Worm (Caenorhabditis elegans): ENCODE data around the gene cogc-8.
A peak's percentile ranks its signal among the peaks of the same experiment; 100 is the strongest.

Gene cogc-8

ce11 chrIV:210591-210990 lies 29.7 kb upstream of the cogc-8 start (continued):
- TF ChIP-seq hmg-1.2 (GFP tag; IDR thresholded peaks at IDR 0.05) (peak; percentile 82), ekl-4 (GFP tag; IDR thresholded peaks at IDR 0.05) (0 out of 2 replicates have a peak, but pooled peaks have one; percentile 26), lin-40 (tag; optimal IDR thresholded peaks at IDR 0.05) (peak; percentile 38), cebp-1 (GFP tag; IDR thresholded peaks at IDR 0.05) (no peak), cebp-1 (tag; optimal IDR thresholded peaks at IDR 0.05) (peak; percentile 46), nhr-80 (tag; optimal IDR thresholded peaks at IDR 0.05) (peak; percentile 87)

DNA sequence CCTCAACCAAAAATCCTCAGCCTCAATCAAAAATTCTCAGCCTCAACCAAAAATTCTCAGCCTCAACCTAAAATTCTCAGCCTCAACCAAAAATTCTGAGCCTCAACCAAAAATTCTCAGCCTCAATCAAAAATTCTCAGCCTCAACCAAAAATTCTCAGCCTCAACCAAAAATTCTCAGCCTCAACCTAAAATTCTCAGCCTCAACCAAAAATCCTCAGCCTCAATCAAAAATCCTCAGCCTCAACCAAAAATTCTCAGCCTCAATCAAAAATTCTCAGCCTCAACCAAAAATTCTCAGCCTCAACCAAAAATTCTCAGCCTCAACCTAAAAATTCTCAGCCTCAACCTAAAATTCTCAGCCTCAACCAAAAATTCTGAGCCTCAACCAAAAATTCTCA lies 24.5 kb upstream of the cogc-8 start:
- peak; percentile 44 for TF ChIP-seq D2030.7 (GFP tag; IDR thresholded peaks at IDR 0.05)
- TF ChIP-seq dox-1 (GFP tag; IDR thresholded peaks at IDR 0.05), result peak; percentile 79
- 0 out of 2 replicates have a peak, but pooled peaks have one; percentile 18 for TF ChIP-seq mcd-1 (GFP tag; IDR thresholded peaks at IDR 0.05)
- peak; percentile 99 for TF ChIP-seq zim-3 (tag; optimal IDR thresholded peaks at IDR 0.05)

DNA sequence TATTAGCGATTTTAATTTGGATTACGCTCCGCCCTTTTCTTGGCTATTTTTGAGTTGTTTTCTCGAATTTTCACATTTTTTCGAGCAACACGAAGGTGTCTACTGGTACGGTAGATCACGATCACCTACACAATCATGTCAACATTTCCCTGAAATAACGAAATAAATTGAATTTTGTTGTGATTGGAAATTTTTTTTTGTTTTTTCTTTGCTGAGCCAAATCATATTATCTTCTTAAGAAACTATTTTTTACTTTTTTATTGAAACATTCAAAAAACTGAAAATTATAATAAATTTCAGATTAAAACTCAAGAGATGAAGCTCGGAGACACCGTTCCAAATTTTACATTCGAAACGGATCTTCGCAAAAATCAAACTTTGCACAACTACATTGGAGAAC lies 22.0 kb upstream of the cogc-8 start, which contains the start of gene prdx-6:
Gene prdx-6 (plus strand): TSS at position 301 of the 400 bp plus-strand sequence.
- no peak for TF ChIP-seq Y53F4B.3 (GFP tag; IDR thresholded peaks at IDR 0.05)

DNA sequence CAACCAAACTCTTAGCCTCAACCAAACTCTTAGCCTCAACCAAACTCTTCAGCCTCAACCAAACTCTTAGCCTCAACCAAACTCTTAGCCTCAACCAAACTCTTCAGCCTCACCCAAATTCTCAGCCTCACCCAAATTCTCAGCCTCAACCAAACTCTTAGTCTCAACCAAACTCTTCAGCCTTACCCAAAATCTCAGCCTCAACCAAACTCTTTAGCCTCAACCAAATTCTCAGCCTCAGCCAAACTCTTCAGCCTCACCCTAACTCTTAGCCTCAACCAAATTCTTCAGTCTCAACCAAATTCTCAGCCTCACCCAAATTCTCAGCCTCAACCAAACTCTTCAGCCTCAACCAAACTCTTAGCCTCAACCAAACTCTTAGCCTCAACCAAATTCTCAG lies 9.5 kb upstream of the cogc-8 start:
- TF ChIP-seq zim-3 (tag; optimal IDR thresholded peaks at IDR 0.05) (peak; percentile 95), dox-1 (GFP tag; IDR thresholded peaks at IDR 0.05) (peak; percentile 29; the same call in 1 of the 2 replicates)

DNA sequence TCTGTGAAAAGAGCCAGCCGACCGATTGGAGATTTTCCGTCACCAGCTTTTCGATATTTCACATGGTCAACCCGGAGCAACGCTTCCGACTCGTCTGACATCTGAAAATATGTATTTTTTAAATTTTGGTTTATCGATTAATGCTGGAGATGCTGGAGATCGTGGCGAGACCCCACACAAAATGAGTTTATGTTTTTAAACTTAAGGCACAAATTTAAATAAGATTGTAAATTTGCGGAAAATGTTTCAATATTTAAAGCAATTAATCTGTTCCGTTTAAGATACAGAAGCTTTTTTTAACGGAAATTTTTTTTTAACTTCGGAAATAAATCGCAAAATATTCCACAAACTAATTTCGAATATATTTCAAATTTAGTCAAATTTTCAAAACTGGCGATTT lies 8.6 kb upstream of the cogc-8 start, which contains the start of gene gtf-2H1:
Gene gtf-2H1 (minus strand): TSS at position 101 of the 400 bp plus-strand sequence.
- TF ChIP-seq T26A5.8 (tag; optimal IDR thresholded peaks at IDR 0.05), result no peak

ce11 chrIV:236138-236537 lies 4.1 kb upstream of the cogc-8 start:
- TF ChIP-seq B0035.1 (tag; optimal IDR thresholded peaks at IDR 0.05) (no peak), dox-1 (GFP tag; IDR thresholded peaks at IDR 0.05) (peak; percentile 39; the same call in 1 of the 2 replicates), gei-17 (GFP tag; optimal IDR thresholded peaks at IDR 0.05) (no peak), F37B4.10 (GFP tag; IDR thresholded peaks at IDR 0.05) (no peak), ztf-18 (tag; optimal IDR thresholded peaks at IDR 0.05) (no peak), ztf-28 (GFP tag; IDR thresholded peaks at IDR 0.05) (no peak), T26A5.8 (tag; optimal IDR thresholded peaks at IDR 0.05) (no peak), ceh-79 (tag; optimal IDR thresholded peaks at IDR 0.05) (no peak), zim-3 (tag; optimal IDR thresholded peaks at IDR 0.05) (peak; percentile 98), lin-26 (GFP tag; IDR thresholded peaks at IDR 0.05) (no peak), nfya-2 (GFP tag; IDR thresholded peaks at IDR 0.05) (no peak)

ce11 chrIV:237350-237749 lies 2.9 kb upstream of the cogc-8 start, which contains the start of gene ints-13:
ints-13 (minus strand) TSS chrIV:237450.
- TF ChIP-seq lsl-1 (GFP tag; optimal IDR thresholded peaks at IDR 0.05) (peak; percentile 48), madf-3 (GFP tag; IDR thresholded peaks at IDR 0.05) (no peak), F57A8.1 (GFP tag; optimal IDR thresholded peaks at IDR 0.05) (no peak)

- TF ChIP-seq lsl-1 (GFP tag; optimal IDR thresholded peaks at IDR 0.05) (peak; percentile 59), ama-1 (optimal IDR thresholded peaks at IDR 0.05) (no peak), ama-1 (GFP tag; optimal IDR thresholded peaks at IDR 0.05) (no peak)
Measured at ce11 chrIV:244278-244677, 4.0 kb downstream of the cogc-8 start.

DNA sequence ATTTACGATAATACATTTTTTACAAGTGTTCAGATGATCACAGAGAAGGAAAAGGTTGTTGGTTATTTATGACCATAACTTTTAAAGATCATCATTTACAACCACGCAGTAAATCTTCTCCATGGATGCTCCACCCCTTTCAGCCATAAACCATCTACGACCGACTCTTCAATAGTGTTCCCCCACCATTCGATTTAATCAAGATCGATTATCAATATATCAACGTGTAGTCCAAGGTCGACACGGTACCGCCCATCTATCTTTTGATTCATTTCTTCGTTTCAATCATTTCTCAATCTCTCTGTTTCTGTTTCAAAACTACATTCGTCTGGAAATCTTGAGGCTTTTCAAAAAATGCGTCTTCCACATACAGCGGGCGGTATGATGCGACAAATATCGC lies 4.6 kb downstream of the cogc-8 start, which contains the start of gene aass-1:
Gene aass-1 (plus strand): TSS at position 301 of the 400 bp plus-strand sequence.
- no peak for TF ChIP-seq ztf-3 (GFP tag; optimal IDR thresholded peaks at IDR 0.05)
- no peak for TF ChIP-seq nfya-1 (tag; optimal IDR thresholded peaks at IDR 0.05; ENCODE audit: borderline replicate concordance, insufficient read depth)
- TF ChIP-seq T07F8.4 (tag; optimal IDR thresholded peaks at IDR 0.05), result no peak
- TF ChIP-seq snpc-3.4 (tag; optimal IDR thresholded peaks at IDR 0.05), result no peak
- TF ChIP-seq egrh-3 (GFP tag; IDR thresholded peaks at IDR 0.05), result no peak
- no peak for TF ChIP-seq tbp1 (GFP tag; optimal IDR thresholded peaks at IDR 0.05)
- no peak for TF ChIP-seq hrde-1 (tag; optimal IDR thresholded peaks at IDR 0.05; ENCODE audit: borderline replicate concordance)
- TF ChIP-seq ama-1 (optimal IDR thresholded peaks at IDR 0.05), result no peak
- no peak for TF ChIP-seq ama-1 (GFP tag; optimal IDR thresholded peaks at IDR 0.05)
- no peak for TF ChIP-seq madf-3 (GFP tag; IDR thresholded peaks at IDR 0.05)
- no peak for TF ChIP-seq B0261.1 (tag; optimal IDR thresholded peaks at IDR 0.05)
- no peak for TF ChIP-seq sptf-2 (GFP tag; optimal IDR thresholded peaks at IDR 0.05)
- TF ChIP-seq mxl-1 (tag; optimal IDR thresholded peaks at IDR 0.05), result no peak

Data from whole organism, young adult.